Fruit fly (Drosophila melanogaster) whole organism, embryonic: ENCODE results near the gene CG7352.

Experiments used
- Ada2b ChIP-seq: fragments of 200-800 bp; sonication (Bioruptor generic); IDR thresholded peaks from 2 replicates; pipeline ENCODE4 v1.3.6; 2022; ENCODE audit warnings: missing biosample characterization, missing genetic modification characterization
- Adf1 ChIP-seq: fragments of 200-800 bp; sonication (Bioruptor generic); IDR thresholded peaks from 2 replicates; pipeline ENCODE4 v1.3.6; 2022; ENCODE audit warnings: missing biosample characterization, missing genetic modification characterization
- Asciz ChIP-seq: fragments of 200-800 bp; sonication (Bioruptor generic); optimal IDR thresholded peaks from 2 replicates; lab custom pipeline; 2017; ENCODE audit warnings: missing biosample characterization, mild to moderate bottlenecking, missing genetic modification characterization, missing genetic modification reagents
- Blimp-1 ChIP-seq: fragments of 200-800 bp; sonication (Bioruptor generic); optimal IDR thresholded peaks from 3 replicates; lab custom pipeline; 2018; ENCODE audit warnings: missing biosample characterization, missing genetic modification characterization, mild to moderate bottlenecking, moderate library complexity, missing genetic modification reagents
- CG10431 ChIP-seq: fragments of 200-800 bp; sonication (Bioruptor generic); optimal IDR thresholded peaks from 3 replicates; lab custom pipeline; 2018; ENCODE audit warnings: missing biosample characterization, mild to moderate bottlenecking, missing genetic modification characterization
- CG10654 ChIP-seq: fragments of 200-800 bp; sonication (Bioruptor generic); optimal IDR thresholded peaks from 2 replicates; lab custom pipeline; 2016; ENCODE audit warnings: missing biosample characterization, missing genetic modification characterization
- CG11504 ChIP-seq: fragments of 200-800 bp; sonication (Bioruptor generic); optimal IDR thresholded peaks from 3 replicates; lab custom pipeline; 2019; ENCODE audit warnings: missing biosample characterization, mild to moderate bottlenecking, missing genetic modification characterization, moderate library complexity
- CG11695 ChIP-seq: fragments of 200-800 bp; sonication (Bioruptor generic); IDR thresholded peaks from 3 replicates; pipeline ENCODE4 v1.3.6; 2022; ENCODE audit warnings: missing biosample characterization, missing genetic modification characterization
- CG11723 ChIP-seq: fragments of 200-800 bp; sonication (Bioruptor generic); optimal IDR thresholded peaks from 2 replicates; lab custom pipeline; 2017; ENCODE audit warnings: missing biosample characterization, mild to moderate bottlenecking, missing genetic modification characterization
- CG13775 ChIP-seq: fragments of 200-800 bp; sonication (Bioruptor generic); optimal IDR thresholded peaks from 3 replicates; lab custom pipeline; 2017; ENCODE audit warnings: missing biosample characterization, mild to moderate bottlenecking, missing genetic modification characterization
- CG14710 ChIP-seq: fragments of 200-800 bp; sonication (Bioruptor generic); optimal IDR thresholded peaks from 3 replicates; lab custom pipeline; 2019; ENCODE audit warnings: missing biosample characterization, mild to moderate bottlenecking, missing genetic modification characterization, moderate library complexity
- CG15011 ChIP-seq: fragments of 200-800 bp; sonication (Bioruptor generic); optimal IDR thresholded peaks from 3 replicates; lab custom pipeline; 2018; ENCODE audit warnings: missing biosample characterization, mild to moderate bottlenecking, missing genetic modification characterization
- CG1529 ChIP-seq: fragments of 200-800 bp; sonication (Bioruptor generic); optimal IDR thresholded peaks from 3 replicates; lab custom pipeline; 2018; ENCODE audit warnings: missing biosample characterization, missing genetic modification characterization
- CG15696 ChIP-seq: fragments of 200-800 bp; sonication (Bioruptor generic); optimal IDR thresholded peaks from 2 replicates; lab custom pipeline; 2019; ENCODE audit warnings: missing biosample characterization, mild to moderate bottlenecking, missing genetic modification characterization, moderate library complexity
- CG16779 ChIP-seq: fragments of 200-800 bp; sonication (Bioruptor generic); IDR thresholded peaks from 2 replicates; pipeline ENCODE4 v1.3.6; 2022; ENCODE audit warnings: missing biosample characterization, missing genetic modification characterization
- CG18764 ChIP-seq: fragments of 200-800 bp; sonication (Bioruptor generic); optimal IDR thresholded peaks from 3 replicates; lab custom pipeline; 2016; ENCODE audit warnings: missing biosample characterization, missing genetic modification characterization
- CG30403 ChIP-seq: fragments of 200-800 bp; sonication (Bioruptor generic); optimal IDR thresholded peaks from 3 replicates; lab custom pipeline; 2016; ENCODE audit warnings: missing biosample characterization, missing genetic modification characterization
- CG31224 ChIP-seq: fragments of 200-800 bp; sonication (Bioruptor generic); IDR thresholded peaks from 2 replicates; pipeline ENCODE4 v1.3.6; 2022; ENCODE audit warnings: missing biosample characterization, missing genetic modification characterization
- CG32772 ChIP-seq: fragments of 200-800 bp; sonication (Bioruptor generic); IDR thresholded peaks from 2 replicates; pipeline ENCODE4 v1.3.6; 2022; ENCODE audit warnings: missing biosample characterization, missing genetic modification characterization
- CG4854 ChIP-seq: fragments of 200-800 bp; sonication (Bioruptor generic); optimal IDR thresholded peaks from 2 replicates; lab custom pipeline; 2016; ENCODE audit warnings: missing biosample characterization, missing genetic modification characterization, inconsistent platforms
- CG6683 ChIP-seq: fragments of 200-800 bp; sonication (Bioruptor generic); optimal IDR thresholded peaks from 2 replicates; lab custom pipeline; 2017; ENCODE audit warnings: missing biosample characterization, mild to moderate bottlenecking, missing genetic modification characterization, missing genetic modification reagents
- CG7357 ChIP-seq: fragments of 200-800 bp; sonication (Bioruptor generic); IDR thresholded peaks from 3 replicates; pipeline ENCODE4 v1.3.6; 2022; ENCODE audit warnings: missing biosample characterization, missing genetic modification characterization
- CG7556 ChIP-seq: fragments of 200-800 bp; sonication (Bioruptor generic); optimal IDR thresholded peaks from 2 replicates; lab custom pipeline; 2017; ENCODE audit warnings: missing biosample characterization, mild to moderate bottlenecking, missing genetic modification characterization
- CG8290 ChIP-seq, 3 experiments: fragments of 200-800 bp; sonication (Bioruptor generic); optimal IDR thresholded peaks; 2 replicates each; lab custom pipeline; 2016 to 2019; ENCODE audit warnings: missing biosample characterization in 3 of 3, missing genetic modification characterization in 3 of 3, mild to moderate bottlenecking in 2 of 3, moderate library complexity in 1 of 3
- CG9437 ChIP-seq: fragments of 200-800 bp; sonication (Bioruptor generic); optimal IDR thresholded peaks from 2 replicates; lab custom pipeline; 2018; ENCODE audit warnings: missing biosample characterization, mild to moderate bottlenecking, missing genetic modification characterization
- Dll ChIP-seq: fragments of 200-800 bp; sonication (Bioruptor generic); IDR thresholded peaks from 4 replicates; pipeline ENCODE4 v1.3.6; 2022; ENCODE audit warnings: missing biosample characterization, missing genetic modification characterization; ENCODE audit not compliant: partially characterized antibody
- Rx ChIP-seq: fragments of 200-800 bp; sonication (Bioruptor generic); IDR thresholded peaks from 2 replicates; pipeline ENCODE4 v1.3.6; 2022; ENCODE audit warnings: missing biosample characterization, missing genetic modification characterization
- Sox100B ChIP-seq: fragments of 200-800 bp; sonication (Bioruptor generic); optimal IDR thresholded peaks from 3 replicates; lab custom pipeline; 2018; ENCODE audit warnings: missing biosample characterization, mild to moderate bottlenecking, missing genetic modification characterization
- Sry-β ChIP-seq: fragments of 200-800 bp; sonication (Bioruptor generic); optimal IDR thresholded peaks from 2 replicates; lab custom pipeline; 2018; ENCODE audit warnings: missing biosample characterization, mild to moderate bottlenecking, missing genetic modification characterization, moderate library complexity
- Usf ChIP-seq: fragments of 200-800 bp; sonication (Bioruptor generic); optimal IDR thresholded peaks from 2 replicates; lab custom pipeline; 2017; ENCODE audit warnings: missing genotype, missing biosample characterization, missing genetic modification characterization
- aop ChIP-seq: fragments of 200-800 bp; sonication (Bioruptor generic); IDR thresholded peaks from 2 replicates; pipeline ENCODE4 v1.3.6; 2022; ENCODE audit warnings: missing biosample characterization, missing genetic modification characterization
- az2 ChIP-seq: fragments of 200-800 bp; sonication (Bioruptor generic); optimal IDR thresholded peaks from 3 replicates; lab custom pipeline; 2016; ENCODE audit warnings: missing biosample characterization, missing genetic modification characterization
- dimm ChIP-seq: fragments of 200-800 bp; sonication (Bioruptor generic); IDR thresholded peaks from 2 replicates; pipeline ENCODE4 v1.3.6; 2022; ENCODE audit warnings: missing biosample characterization, missing genetic modification characterization
- disco-r ChIP-seq: fragments of 200-800 bp; sonication (Bioruptor generic); optimal IDR thresholded peaks from 2 replicates; lab custom pipeline; 2016; ENCODE audit warnings: missing biosample characterization, missing genetic modification characterization
- emc ChIP-seq: fragments of 200-800 bp; sonication (Bioruptor generic); optimal IDR thresholded peaks from 2 replicates; lab custom pipeline; 2016; ENCODE audit warnings: missing biosample characterization, missing genetic modification characterization
- fd3F ChIP-seq: fragments of 200-800 bp; sonication (Bioruptor generic); optimal IDR thresholded peaks from 2 replicates; lab custom pipeline; 2018; ENCODE audit warnings: missing biosample characterization, mild to moderate bottlenecking, missing genetic modification characterization, moderate library complexity
- gcm2 ChIP-seq: fragments of 200-800 bp; sonication (Bioruptor generic); optimal IDR thresholded peaks from 2 replicates; lab custom pipeline; 2016; ENCODE audit warnings: missing biosample characterization, missing genetic modification characterization
- gfzf ChIP-seq: fragments of 200-800 bp; sonication (Bioruptor generic); optimal IDR thresholded peaks from 2 replicates; lab custom pipeline; 2016; ENCODE audit warnings: missing biosample characterization, mild to moderate bottlenecking, missing genetic modification characterization, moderate library complexity
- grau ChIP-seq: fragments of 200-800 bp; optimal IDR thresholded peaks from 3 replicates; lab custom pipeline; 2019; ENCODE audit warnings: missing biosample characterization, mild to moderate bottlenecking, missing genetic modification characterization, moderate library complexity
- grn ChIP-seq: fragments of 200-800 bp; sonication (Bioruptor generic); optimal IDR thresholded peaks from 3 replicates; lab custom pipeline; 2017; ENCODE audit warnings: missing biosample characterization, missing genetic modification characterization
- insv ChIP-seq, 2 experiments: fragments of 200-800 bp; sonication (Bioruptor generic); optimal IDR thresholded peaks; 3 replicates each; lab custom pipeline; 2016 to 2018; ENCODE audit warnings: missing biosample characterization in 2 of 2, missing genetic modification characterization in 2 of 2
- lmd ChIP-seq: fragments of 200-800 bp; sonication (Bioruptor generic); IDR thresholded peaks from 2 replicates; pipeline ENCODE4 v1.3.6; 2022; ENCODE audit warnings: missing biosample characterization, missing genetic modification characterization
- maf-S ChIP-seq: fragments of 200-800 bp; sonication (Bioruptor generic); optimal IDR thresholded peaks from 2 replicates; lab custom pipeline; 2016; ENCODE audit warnings: missing biosample characterization, missing genetic modification characterization
- prd ChIP-seq, 3 experiments: fragments of >200 bp in 2 of 3; fragments of 200-800 bp in 1 of 3; sonication (Bioruptor generic) in 1 of 3; optimal IDR thresholded peaks in 2 of 3; IDR thresholded peaks in 1 of 3; 2 replicates in 2 of 3; 3 replicates in 1 of 3; pipeline versions ENCODE4 v1.3.6 to Lab custom; 2017 to 2022; ENCODE audit warnings: missing biosample characterization in 1 of 3, missing genetic modification characterization in 1 of 3
- pzg ChIP-seq: fragments of 200-800 bp; sonication (Bioruptor generic); optimal IDR thresholded peaks from 3 replicates; lab custom pipeline; 2018; ENCODE audit warnings: missing biosample characterization, mild to moderate bottlenecking, missing genetic modification characterization, moderate library complexity
- ro ChIP-seq: fragments of 200-800 bp; sonication (Bioruptor generic); IDR thresholded peaks from 2 replicates; pipeline ENCODE4 v1.3.6; 2022; ENCODE audit warnings: missing biosample characterization, missing genetic modification characterization
- salm ChIP-seq: fragments of 200-800 bp; sonication (Bioruptor generic); optimal IDR thresholded peaks from 2 replicates; lab custom pipeline; 2018; ENCODE audit warnings: missing biosample characterization, mild to moderate bottlenecking, missing genetic modification characterization
- sima ChIP-seq: fragments of 200-800 bp; sonication (Bioruptor generic); optimal IDR thresholded peaks from 2 replicates; lab custom pipeline; 2016; ENCODE audit warnings: missing biosample characterization, missing genetic modification characterization
- slp2 ChIP-seq: fragments of 200-800 bp; sonication (Bioruptor generic); optimal IDR thresholded peaks from 2 replicates; lab custom pipeline; 2016; ENCODE audit warnings: missing biosample characterization, missing genetic modification characterization
- sug ChIP-seq: fragments of 200-800 bp; optimal IDR thresholded peaks from 2 replicates; lab custom pipeline; 2019; ENCODE audit warnings: missing biosample characterization, mild to moderate bottlenecking, missing genetic modification characterization, moderate library complexity
- tap ChIP-seq: fragments of 200-800 bp; optimal IDR thresholded peaks from 3 replicates; lab custom pipeline; 2019; ENCODE audit warnings: missing biosample characterization, mild to moderate bottlenecking, missing genetic modification characterization, moderate library complexity

CG7352 gene

dm6 chr3R:8354969-8355368, 7.6 kb downstream of the CG7352 start (continued):
- TF ChIP-seq Rx (GFP tag; lab: Robert Waterston, UW), result no peak
- no peak for TF ChIP-seq CG18764 (GFP tag; lab: Kevin White, UChicago)
- no peak for TF ChIP-seq aop (GFP tag; lab: Robert Waterston, UW)
- peak; percentile 47 for TF ChIP-seq Asciz (GFP tag; lab: Kevin White, UChicago)
- no peak for TF ChIP-seq CG11723 (GFP tag; lab: Kevin White, UChicago)
- TF ChIP-seq Sry-β (GFP tag; lab: Kevin White, UChicago), result no peak
- no peak for TF ChIP-seq sug (tag; lab: Kevin White, UChicago)
- TF ChIP-seq CG7556 (GFP tag; lab: Kevin White, UChicago), result no peak
- no peak for TF ChIP-seq slp2 (GFP tag; lab: Kevin White, UChicago)
- TF ChIP-seq CG16779 (GFP tag; lab: Robert Waterston, UW), result no peak
- peak; percentile 42 for TF ChIP-seq CG11504 (tag; lab: Kevin White, UChicago)
- no peak for TF ChIP-seq CG15696 (tag; lab: Kevin White, UChicago)
- TF ChIP-seq insv (GFP tag; optimal IDR thresholded peaks at IDR 0.05; lab: Kevin White, UChicago), result no peak
- TF ChIP-seq CG8290 (GFP tag; optimal IDR thresholded peaks at IDR 0.05; lab: Kevin White, UChicago), result no peak
- TF ChIP-seq CG8290 (tag; optimal IDR thresholded peaks at IDR 0.05; lab: Kevin White, UChicago), result no peak
- TF ChIP-seq CG9437, result no peak
- TF ChIP-seq Ada2b (GFP tag; lab: Robert Waterston, UW), result peak; percentile 40; the same call in 1 of the 2 replicates
- TF ChIP-seq tap (tag; lab: Kevin White, UChicago), result peak; percentile 51
- no peak for TF ChIP-seq az2 (GFP tag; lab: Kevin White, UChicago)
- no peak for TF ChIP-seq CG31224 (GFP tag; lab: Robert Waterston, UW)
- TF ChIP-seq lmd (GFP tag; lab: Robert Waterston, UW), result peak; percentile 36; the same call in 1 of the 2 replicates
- no peak for TF ChIP-seq CG4854 (GFP tag; lab: Kevin White, UChicago)
- TF ChIP-seq Dll (GFP tag; lab: Robert Waterston, UW), result no peak
- no peak for TF ChIP-seq sima (GFP tag; lab: Kevin White, UChicago)
- no peak for TF ChIP-seq CG15011 (GFP tag; lab: Kevin White, UChicago)
- TF ChIP-seq ro (GFP tag; lab: Robert Waterston, UW), result no peak
- TF ChIP-seq CG10431 (GFP tag; lab: Kevin White, UChicago), result no peak
- TF ChIP-seq prd (optimal IDR thresholded peaks at IDR 0.05; lab: Kevin White, UChicago), result no peak
- TF ChIP-seq prd (GFP tag; IDR thresholded peaks at IDR 0.05; lab: Robert Waterston, UW), result no peak; the same call in 2 of the 3 replicates
- no peak for TF ChIP-seq CG14710
- TF ChIP-seq grau (tag; lab: Kevin White, UChicago), result no peak
- TF ChIP-seq emc, result no peak
- no peak for TF ChIP-seq salm (tag; lab: Kevin White, UChicago)
- no peak for TF ChIP-seq CG10654 (GFP tag; lab: Kevin White, UChicago)
- TF ChIP-seq gfzf (GFP tag; lab: Kevin White, UChicago), result no peak
- TF ChIP-seq fd3F (GFP tag; lab: Kevin White, UChicago), result no peak
- no peak for TF ChIP-seq disco-r

DNA sequence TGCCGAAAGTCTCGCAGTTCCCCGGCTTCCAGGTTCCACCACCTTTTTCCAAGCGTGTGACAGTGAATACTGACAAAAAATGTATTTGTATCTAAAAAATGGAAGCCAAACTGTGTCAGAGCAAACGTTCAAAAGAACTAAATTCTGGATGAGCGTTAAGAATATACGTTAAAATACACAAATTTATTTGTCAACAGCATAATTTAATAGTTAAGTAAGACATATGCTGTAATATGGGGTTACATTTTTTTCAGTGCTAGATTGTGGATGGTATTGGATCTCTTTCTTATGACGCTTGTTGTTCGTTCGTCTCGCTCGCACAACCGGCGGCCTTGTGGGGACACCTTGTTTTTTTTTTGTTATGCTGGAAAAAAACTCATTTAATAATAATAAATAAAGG, 8.2 kb downstream of the CG7352 start:
- TF ChIP-seq CG13775 (GFP tag; lab: Kevin White, UChicago), result peak; percentile 94
- peak; percentile 90 for TF ChIP-seq CG6683
- peak; percentile 86 for TF ChIP-seq Adf1 (GFP tag; lab: Robert Waterston, UW)
- peak; percentile 93 for TF ChIP-seq CG32772 (GFP tag; lab: Robert Waterston, UW)
- peak; percentile 97 for TF ChIP-seq CG30403 (GFP tag; lab: Kevin White, UChicago)
- peak; percentile 92 for TF ChIP-seq gcm2
- TF ChIP-seq grn (GFP tag; lab: Kevin White, UChicago), result peak; percentile 48
- peak; percentile 96 for TF ChIP-seq CG11695
- peak; percentile 78; the same call in 2 of the 3 replicates for TF ChIP-seq CG7357 (GFP tag; lab: Robert Waterston, UW)
- peak; percentile 92 for TF ChIP-seq CG18764 (GFP tag; lab: Kevin White, UChicago)
- peak; percentile 91 for TF ChIP-seq Blimp-1 (GFP tag; lab: Kevin White, UChicago)
- peak; percentile 51 for TF ChIP-seq Usf
- TF ChIP-seq dimm, result peak; percentile 81
- peak; percentile 77 for TF ChIP-seq CG1529 (GFP tag; lab: Kevin White, UChicago)
- peak; percentile 96 for TF ChIP-seq maf-S (GFP tag; lab: Kevin White, UChicago)
- TF ChIP-seq Sox100B (GFP tag; lab: Kevin White, UChicago), result peak; percentile 86
- TF ChIP-seq pzg (GFP tag; lab: Kevin White, UChicago), result peak; percentile 27
